Fruit fly (Drosophila melanogaster) Kc167 (cell line): ENCODE results near the gene CG13901.

Source experiments
- Myc ChIP-seq: fragments of >200 bp; optimal IDR thresholded peaks from 2 replicates; lab custom pipeline; 2017; ENCODE audit warnings: missing external identifiers
- Sin3A ChIP-seq: fragments of >200 bp; optimal IDR thresholded peaks from 2 replicates; lab custom pipeline; 2018; ENCODE audit warnings: missing external identifiers
- h ChIP-seq: fragments of >200 bp; optimal IDR thresholded peaks from 3 replicates; lab custom pipeline; 2018; ENCODE audit warnings: missing external identifiers
- insv ChIP-seq: fragments of >200 bp; optimal IDR thresholded peaks from 3 replicates; lab custom pipeline; 2018; ENCODE audit warnings: missing external identifiers
- psq ChIP-seq: fragments of >200 bp; optimal IDR thresholded peaks from 2 replicates; lab custom pipeline; 2017; ENCODE audit warnings: missing external identifiers
- ttk ChIP-seq: sonication (Bioruptor generic); optimal IDR thresholded peaks from 2 replicates; lab custom pipeline; 2017; ENCODE audit warnings: missing external identifiers

CG13901 gene

DNA sequence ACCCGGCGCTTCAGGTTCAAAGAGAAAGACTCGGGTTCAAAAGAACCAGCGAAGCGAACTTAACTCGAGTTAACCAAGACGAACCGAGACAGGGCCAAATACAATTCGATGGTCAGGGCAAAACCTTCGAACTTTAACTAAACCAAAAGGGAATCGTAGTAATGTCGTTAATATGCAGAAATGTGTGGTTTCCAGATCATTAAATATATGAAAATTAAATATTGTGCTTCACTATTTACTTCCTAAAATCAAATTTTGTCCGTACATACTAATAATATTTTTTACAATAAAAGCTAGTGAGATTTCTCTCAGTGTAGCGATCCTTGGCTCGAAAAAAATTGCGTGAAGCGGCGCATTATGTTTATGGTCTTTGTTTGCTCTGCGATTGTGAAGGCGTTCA lies 19.9 kb downstream of the CG13901 start:
- TF ChIP-seq psq (lab: Kevin White, UChicago): no peak
- TF ChIP-seq h (lab: Kevin White, UChicago): no peak
- TF ChIP-seq Sin3A: no peak
- TF ChIP-seq Myc (lab: Kevin White, UChicago): no peak
- no peak for TF ChIP-seq ttk (lab: Kevin White, UChicago)

dm6 chr3L:815234-816200 lies 22.1 kb downstream of the CG13901 start:
- no peak for TF ChIP-seq ttk (lab: Kevin White, UChicago)
- no peak for TF ChIP-seq Myc (lab: Kevin White, UChicago)
- TF ChIP-seq psq (lab: Kevin White, UChicago): no peak
- no peak for TF ChIP-seq insv
- TF ChIP-seq h (lab: Kevin White, UChicago): no peak
- no peak for TF ChIP-seq Sin3A

dm6 chr3L:813911-814310 lies 23.7 kb downstream of the CG13901 start:
- TF ChIP-seq insv: no peak
- TF ChIP-seq psq (lab: Kevin White, UChicago): no peak
- TF ChIP-seq Sin3A: no peak

- TF ChIP-seq Sin3A: no peak
- TF ChIP-seq Myc (lab: Kevin White, UChicago): no peak
- no peak for TF ChIP-seq insv
- no peak for TF ChIP-seq h (lab: Kevin White, UChicago)
- no peak for TF ChIP-seq ttk (lab: Kevin White, UChicago)
- TF ChIP-seq psq (lab: Kevin White, UChicago): no peak
These were observed 24.3 kb downstream of the CG13901 start for dm6 chr3L:813229-813837.

DNA sequence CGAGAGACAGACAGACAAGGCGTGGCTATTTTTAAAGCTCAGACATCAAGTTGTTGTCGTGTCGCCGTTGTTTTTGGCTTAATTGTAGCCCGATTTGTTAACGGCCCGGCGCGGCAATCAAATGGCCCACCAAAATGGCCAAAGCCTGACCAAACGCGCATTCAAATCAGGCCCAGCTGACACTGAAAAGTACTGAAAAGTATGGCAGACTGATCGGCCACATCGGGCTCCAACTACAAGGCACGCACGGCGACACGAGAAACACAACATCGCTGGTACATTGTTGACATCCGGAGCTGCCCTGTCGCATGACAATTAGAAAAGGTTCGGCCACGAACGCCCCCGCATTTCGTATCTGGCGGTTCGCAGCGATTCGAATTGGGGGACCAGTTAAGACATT lies 25.8 kb downstream of the CG13901 start:
- TF ChIP-seq ttk (lab: Kevin White, UChicago) (no peak), insv (no peak), Sin3A (no peak), psq (lab: Kevin White, UChicago) (no peak), Myc (lab: Kevin White, UChicago) (no peak), h (lab: Kevin White, UChicago) (no peak)

- TF ChIP-seq insv (no peak), ttk (lab: Kevin White, UChicago) (no peak), h (lab: Kevin White, UChicago) (no peak), Myc (lab: Kevin White, UChicago) (no peak), psq (lab: Kevin White, UChicago) (no peak), Sin3A (no peak)
These were observed 27.5 kb downstream of the CG13901 start for dm6 chr3L:810038-810644.

dm6 chr3L:809538-809805 lies 28.1 kb downstream of the CG13901 start:
- TF ChIP-seq h (lab: Kevin White, UChicago): no peak
- TF ChIP-seq Sin3A: no peak
- no peak for TF ChIP-seq psq (lab: Kevin White, UChicago)
- TF ChIP-seq Myc (lab: Kevin White, UChicago): no peak
- TF ChIP-seq ttk (lab: Kevin White, UChicago): no peak
- no peak for TF ChIP-seq insv

DNA sequence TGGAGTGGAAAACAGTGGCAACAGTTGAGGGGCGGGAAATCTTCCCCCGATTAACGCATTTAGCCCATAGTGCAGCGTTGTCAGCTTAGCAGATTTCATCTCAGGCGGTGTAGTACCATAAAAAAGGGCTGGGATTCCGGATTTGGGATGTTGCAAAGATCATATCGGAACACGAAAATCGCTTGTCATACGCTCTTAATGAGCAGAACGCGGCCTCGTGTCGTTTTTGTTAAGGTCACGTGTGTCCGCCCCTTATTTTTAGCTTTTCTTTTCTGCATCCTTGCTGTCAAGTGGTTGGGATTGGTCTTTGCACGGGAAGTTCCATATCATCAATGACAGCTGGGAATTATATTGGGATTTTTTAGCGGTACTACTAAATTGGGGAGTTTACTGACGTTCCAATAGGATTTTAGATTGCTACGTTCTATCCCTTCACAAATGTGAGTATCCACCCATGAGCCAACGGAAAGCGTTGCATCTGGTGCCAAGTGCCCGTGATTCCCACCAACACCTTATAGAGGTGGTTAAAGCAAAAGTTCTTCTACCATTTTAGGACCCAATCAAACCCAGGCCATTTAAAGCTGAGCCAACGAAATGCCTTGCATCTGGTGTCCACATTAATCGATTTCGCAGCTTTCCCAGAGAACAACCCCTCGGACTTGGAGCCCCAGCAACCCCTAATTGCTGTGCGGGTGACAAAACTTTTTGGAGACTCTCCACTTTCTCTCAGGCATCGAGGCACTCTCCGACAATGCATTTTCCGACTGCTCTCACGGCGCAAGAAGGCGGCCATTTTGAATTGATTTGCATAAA lies 28.7 kb downstream of the CG13901 start:
- TF ChIP-seq Sin3A (no peak), insv (no peak), ttk (lab: Kevin White, UChicago) (no peak), h (lab: Kevin White, UChicago) (no peak), psq (lab: Kevin White, UChicago) (no peak), Myc (lab: Kevin White, UChicago) (no peak)

- TF ChIP-seq Myc (lab: Kevin White, UChicago) (no peak), h (lab: Kevin White, UChicago) (no peak), psq (lab: Kevin White, UChicago) (no peak), Sin3A (no peak), insv (no peak), ttk (lab: Kevin White, UChicago) (no peak)
These were observed 30.2 kb downstream of the CG13901 start for dm6 chr3L:807456-807855.

dm6 chr3L:805642-806218 lies 31.9 kb downstream of the CG13901 start:
- TF ChIP-seq ttk (lab: Kevin White, UChicago) (no peak), psq (lab: Kevin White, UChicago) (no peak), insv (no peak), h (lab: Kevin White, UChicago) (no peak), Myc (lab: Kevin White, UChicago) (no peak), Sin3A (no peak)

DNA sequence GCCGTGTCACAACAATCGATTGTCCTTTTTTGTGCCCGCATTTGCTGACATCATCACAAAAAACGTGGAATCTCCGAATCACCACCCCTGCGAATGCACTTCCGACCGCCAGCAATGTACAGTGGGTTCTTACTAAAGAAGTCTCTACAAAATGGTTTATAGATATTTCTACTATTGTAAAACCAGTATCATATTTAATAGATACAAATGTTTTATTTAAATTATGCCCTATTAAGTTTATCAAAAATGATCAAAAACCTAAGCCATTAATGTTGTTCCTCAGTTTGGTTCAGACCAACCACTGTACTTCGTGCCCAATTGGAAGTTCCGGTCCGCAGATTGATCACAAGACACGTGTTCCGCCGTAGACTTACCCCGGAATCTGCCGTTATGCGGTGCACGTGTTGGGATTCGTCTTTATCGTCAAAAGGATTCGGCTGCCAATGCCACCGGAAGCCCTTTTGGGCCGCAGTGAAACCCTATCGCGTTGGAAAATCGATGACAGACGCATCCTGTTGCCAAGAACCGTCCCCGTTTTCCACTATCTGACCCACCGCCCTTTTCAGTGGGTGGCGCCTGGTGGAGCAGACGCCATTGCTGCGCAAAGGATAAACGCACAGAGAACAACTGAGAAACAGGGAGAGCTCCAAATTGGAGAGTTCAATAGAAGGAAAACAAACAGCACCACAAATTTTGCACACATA lies 32.9 kb downstream of the CG13901 start:
- TF ChIP-seq h (lab: Kevin White, UChicago) (no peak), ttk (lab: Kevin White, UChicago) (no peak), psq (lab: Kevin White, UChicago) (no peak)
